Fruit fly (Drosophila melanogaster): ENCODE measurements around the gene CG14739.

DNA sequence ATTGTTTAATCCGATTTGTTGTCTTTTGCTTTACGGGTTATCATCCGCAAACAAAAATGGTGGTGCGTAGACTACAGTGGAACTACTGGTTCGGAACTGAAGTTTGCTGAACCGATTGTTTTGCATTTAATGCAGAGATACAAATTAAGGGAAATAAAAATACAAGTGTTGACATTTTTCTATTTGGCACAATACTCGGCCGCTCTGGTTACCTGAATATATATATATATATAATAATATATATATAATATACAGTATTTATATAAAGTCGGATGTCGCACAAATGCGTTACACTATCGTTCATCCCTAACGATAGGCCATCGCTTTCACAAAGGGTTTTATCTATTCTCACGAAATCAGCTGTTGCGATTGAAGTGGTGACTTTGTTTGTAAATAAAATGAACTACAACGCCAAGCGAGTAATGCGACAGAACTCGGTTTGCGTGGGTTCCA is 32.2 kb downstream of the CG14739 start, which contains the start of the genes DCAF12 and Spt3:
- TF ChIP-seq ash1 (GFP tag; optimal IDR thresholded peaks at IDR 0.05) (no peak), Atf6 (GFP tag; IDR thresholded peaks at IDR 0.05) (no peak), Abd-B (GFP tag; optimal IDR thresholded peaks at IDR 0.05) (peak; percentile 87), ci (GFP tag; IDR thresholded peaks at IDR 0.05) (no peak), HHEX (GFP tag; optimal IDR thresholded peaks at IDR 0.05) (no peak), CG31388 (GFP tag; optimal IDR thresholded peaks at IDR 0.05) (no peak), CG17829 (tag; optimal IDR thresholded peaks at IDR 0.05) (peak; percentile 74), pfk (GFP tag; optimal IDR thresholded peaks at IDR 0.05) (no peak), CG6854 (GFP tag; optimal IDR thresholded peaks at IDR 0.05) (peak; percentile 20), CG9932 (GFP tag; IDR thresholded peaks at IDR 0.05) (peak; percentile 85), Sox100B (GFP tag; optimal IDR thresholded peaks at IDR 0.05) (no peak)
